Fruit fly (Drosophila melanogaster): ENCODE results near the gene CG42467.

- TF ChIP-seq psq (optimal IDR thresholded peaks at IDR 0.05) (no peak), h (optimal IDR thresholded peaks at IDR 0.05) (no peak), insv (optimal IDR thresholded peaks at IDR 0.05) (no peak)
These were observed 1.2 kb upstream of the CG42467 start, which contains the start of gene CG42465 for dm6 chr2L:3699895-3700294.

All from Kc167 (cell line).